Worm (Caenorhabditis elegans): ENCODE measurements around the gene C16C8.8.

ce11 chrII:3459199-3459598 lies 2.3 kb downstream of the C16C8.8 start:
- TF ChIP-seq elt-1 (tag; optimal IDR thresholded peaks at IDR 0.05) (no peak), lin-13 (GFP tag; optimal IDR thresholded peaks at IDR 0.05) (no peak), blmp-1 (tag; optimal IDR thresholded peaks at IDR 0.05; ENCODE audit: insufficient read depth) (no peak), R02D3.7 (tag; optimal IDR thresholded peaks at IDR 0.05) (no peak), nhr-237 (tag; optimal IDR thresholded peaks at IDR 0.05) (no peak), unc-62 (GFP tag; optimal IDR thresholded peaks at IDR 0.05) (no peak)

Measured in whole organism, L2 larva.